Worm (Caenorhabditis elegans) whole organism, L4/young adult: ENCODE data around the gene C02C6.14.

Source experiments
- W03F9.2 ChIP-seq: fragments of 150-350 bp; optimal IDR thresholded peaks from 2 replicates; lab custom pipeline; 2014; ENCODE audit warnings: missing biosample characterization, missing genetic modification characterization
- dao-5 ChIP-seq: sonication (generic microtip); optimal IDR thresholded peaks from 2 replicates; lab custom pipeline; 2016; ENCODE audit warnings: missing genotype, missing genetic modification characterization, moderate library complexity, missing compliant biosample characterization

DNA sequence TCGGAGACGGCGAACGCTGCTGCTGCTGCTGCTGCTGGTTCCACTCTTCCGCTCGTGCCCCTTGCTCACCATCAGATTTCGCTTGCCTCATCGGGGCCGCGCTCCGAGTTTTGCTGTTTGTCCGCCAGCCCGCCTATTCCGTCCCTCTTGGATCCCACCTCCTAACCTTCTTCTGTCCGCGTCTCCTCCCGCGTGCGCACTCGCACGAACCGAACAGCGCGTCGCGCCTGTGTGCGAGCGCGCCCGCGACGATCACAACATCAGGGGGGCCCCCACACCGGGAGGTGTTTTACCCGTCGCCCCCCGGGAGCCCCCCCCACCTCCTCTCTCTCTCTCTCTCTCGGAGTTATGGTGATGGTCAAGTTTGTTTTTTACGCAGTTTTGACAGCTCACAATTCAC, 21.7 kb upstream of the C02C6.14 start:
- TF ChIP-seq dao-5 (no peak), W03F9.2 (tag; lab: Kevin White, UChicago) (no peak)
